Worm (Caenorhabditis elegans) whole organism, L2 larva: Measurements from ENCODE around the gene F59B10.2.

Experiments
- aly-2 ChIP-seq: fragments of 150-350 bp; optimal IDR thresholded peaks from 2 replicates; lab custom pipeline; 2014; ENCODE audit warnings: missing biosample characterization, missing genetic modification characterization
- elt-3 ChIP-seq: sonication (generic microtip); optimal IDR thresholded peaks from 2 replicates; lab custom pipeline; 2017; ENCODE audit warnings: missing biosample characterization, missing genetic modification characterization
- lin-13 ChIP-seq: fragments of 150-350 bp; optimal IDR thresholded peaks from 2 replicates; lab custom pipeline; 2014; ENCODE audit warnings: missing biosample characterization, missing genetic modification reagents, missing genetic modification characterization
- nhr-11 ChIP-seq: fragments of 150-350 bp; optimal IDR thresholded peaks from 2 replicates; lab custom pipeline; 2014; ENCODE audit warnings: missing biosample characterization, missing genetic modification characterization
- nhr-237 ChIP-seq: fragments of 150-350 bp; optimal IDR thresholded peaks from 2 replicates; lab custom pipeline; 2014; ENCODE audit warnings: missing biosample characterization, missing genetic modification characterization

DNA sequence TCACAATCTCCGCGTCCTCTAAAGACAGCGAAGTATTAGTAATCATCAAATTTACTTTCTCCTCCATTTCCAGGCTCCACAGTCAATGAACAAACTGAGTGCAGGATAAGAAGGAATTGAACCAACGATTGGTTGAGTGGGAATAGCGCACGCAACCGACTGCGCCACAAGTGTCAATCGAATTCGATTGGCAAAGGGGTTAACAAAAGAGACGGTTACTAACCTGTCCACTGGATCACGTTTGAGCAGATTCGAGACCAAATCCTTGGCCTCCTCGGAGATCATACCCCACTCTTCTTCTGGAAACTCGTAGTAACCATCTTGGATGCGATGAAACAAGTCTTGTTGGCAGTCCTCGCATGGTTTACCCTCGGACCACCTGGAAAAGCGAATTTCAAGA is 35.6 kb upstream of the F59B10.2 start:
- no peak for TF ChIP-seq aly-2 (tag; lab: Kevin White, UChicago)
- peak; percentile 17 for TF ChIP-seq lin-13 (GFP tag; lab: Kevin White, UChicago)
- TF ChIP-seq nhr-237 (tag; lab: Kevin White, UChicago), result no peak
- no peak for TF ChIP-seq nhr-11 (tag; lab: Kevin White, UChicago)
- no peak for TF ChIP-seq elt-3 (tag; lab: Kevin White, UChicago)
